Worm (Caenorhabditis elegans): ENCODE data around the gene F41H10.1.

ce11 chrIV:5405345-5405744, 22.6 kb downstream of the F41H10.1 start, which contains the start of gene ZK616.61:
- no peak for TF ChIP-seq aly-2 (tag; optimal IDR thresholded peaks at IDR 0.05)
- TF ChIP-seq ceh-82 (tag; optimal IDR thresholded peaks at IDR 0.05) = no peak
